Fruit fly (Drosophila melanogaster): ENCODE data around the gene CG44290.

Gene CG44290

dm6 chr3R:27407049-27407448 lies 33.7 kb downstream of the CG44290 start (continued):
- TF ChIP-seq CG2202 (tag; optimal IDR thresholded peaks at IDR 0.05) (no peak), gem (tag; optimal IDR thresholded peaks at IDR 0.05) (peak; percentile 83), CG11504 (tag; optimal IDR thresholded peaks at IDR 0.05) (peak; percentile 75), CG1602 (GFP tag; optimal IDR thresholded peaks at IDR 0.05) (peak; percentile 43), Atf-2 (GFP tag; optimal IDR thresholded peaks at IDR 0.05) (peak; percentile 10), gt (GFP tag; IDR thresholded peaks at IDR 0.05) (0 out of 2 replicates have a peak, but pooled peaks have one; percentile 39), ATbp (GFP tag; optimal IDR thresholded peaks at IDR 0.05) (peak; percentile 44), CG2875 (GFP tag; optimal IDR thresholded peaks at IDR 0.05) (peak; percentile 8), croc (GFP tag; conservative IDR thresholded peaks at IDR 0.05) (peak; percentile 41; the same call in 1 of the 3 replicates), D19A (tag; optimal IDR thresholded peaks at IDR 0.05) (peak; percentile 45), CoRest (tag; optimal IDR thresholded peaks at IDR 0.05) (peak; percentile 79), CG1832 (GFP tag; optimal IDR thresholded peaks at IDR 0.05) (no peak), pnt (GFP tag; optimal IDR thresholded peaks at IDR 0.05) (peak; percentile 46), kay (GFP tag; optimal IDR thresholded peaks at IDR 0.05) (no peak), Doc3 (GFP tag; IDR thresholded peaks at IDR 0.05; ENCODE audit: partially characterized antibody) (no peak), CG18619 (GFP tag; optimal IDR thresholded peaks at IDR 0.05) (peak; percentile 61), Elba2 (GFP tag; optimal IDR thresholded peaks at IDR 0.05) (no peak), hb (GFP tag; IDR thresholded peaks at IDR 0.05; ENCODE audit: partially characterized antibody) (no peak), dan (GFP tag; IDR thresholded peaks at IDR 0.05) (no peak), CG10209 (GFP tag; optimal IDR thresholded peaks at IDR 0.05) (peak; percentile 62), CG8388 (GFP tag; optimal IDR thresholded peaks at IDR 0.05) (peak; percentile 32), Myb (GFP tag; optimal IDR thresholded peaks at IDR 0.05) (peak; percentile 55), BtbVII (GFP tag; optimal IDR thresholded peaks at IDR 0.05) (peak; percentile 51), CkIIα-i1 (GFP tag; IDR thresholded peaks at IDR 0.05) (no peak), CG9797 (GFP tag; optimal IDR thresholded peaks at IDR 0.05) (no peak), CG15696 (tag; optimal IDR thresholded peaks at IDR 0.05) (peak; percentile 14), Mad (GFP tag; optimal IDR thresholded peaks at IDR 0.05) (no peak), GATAe (GFP tag; conservative IDR thresholded peaks at IDR 0.05) (no peak; the same call in 1 of the 2 replicates), tna (GFP tag; IDR thresholded peaks at IDR 0.05; ENCODE audit: partially characterized antibody) (no peak), gcm (GFP tag; optimal IDR thresholded peaks at IDR 0.05) (peak; percentile 9), zen (tag; optimal IDR thresholded peaks at IDR 0.05) (peak; percentile 8), Lim3 (GFP tag; IDR thresholded peaks at IDR 0.05) (no peak), CG10979 (tag; optimal IDR thresholded peaks at IDR 0.05) (no peak), crp (GFP tag; optimal IDR thresholded peaks at IDR 0.05) (no peak), CG1792 (GFP tag; optimal IDR thresholded peaks at IDR 0.05) (peak; percentile 55), trem (tag; optimal IDR thresholded peaks at IDR 0.05) (peak; percentile 1), sisA (GFP tag; IDR thresholded peaks at IDR 0.05) (peak; percentile 78), CG12071 (GFP tag; optimal IDR thresholded peaks at IDR 0.05) (peak; percentile 66), sna (GFP tag; IDR thresholded peaks at IDR 0.05; ENCODE audit: partially characterized antibody) (no peak), Ssrp (tag; optimal IDR thresholded peaks at IDR 0.05) (peak; percentile 30), CG31224 (GFP tag; IDR thresholded peaks at IDR 0.05) (peak; percentile 79), unpg (GFP tag; optimal IDR thresholded peaks at IDR 0.05) (peak; percentile 79), Sin3A (optimal IDR thresholded peaks at IDR 0.05) (no peak), Dll (GFP tag; IDR thresholded peaks at IDR 0.05; ENCODE audit: partially characterized antibody) (no peak), vfl (GFP tag; optimal IDR thresholded peaks at IDR 0.05) (peak; percentile 32), CG11247 (GFP tag; IDR thresholded peaks at IDR 0.05) (peak; percentile 84), cg (GFP tag; optimal IDR thresholded peaks at IDR 0.05) (no peak), CG8359 (GFP tag; optimal IDR thresholded peaks at IDR 0.05; ENCODE audit: borderline replicate concordance) (no peak), CG13424 (tag; optimal IDR thresholded peaks at IDR 0.05) (peak; percentile 80), pros (GFP tag; optimal IDR thresholded peaks at IDR 0.05) (no peak)
